Worm (Caenorhabditis elegans): ENCODE results near the gene rog-1.

The rog-1 gene

DNA sequence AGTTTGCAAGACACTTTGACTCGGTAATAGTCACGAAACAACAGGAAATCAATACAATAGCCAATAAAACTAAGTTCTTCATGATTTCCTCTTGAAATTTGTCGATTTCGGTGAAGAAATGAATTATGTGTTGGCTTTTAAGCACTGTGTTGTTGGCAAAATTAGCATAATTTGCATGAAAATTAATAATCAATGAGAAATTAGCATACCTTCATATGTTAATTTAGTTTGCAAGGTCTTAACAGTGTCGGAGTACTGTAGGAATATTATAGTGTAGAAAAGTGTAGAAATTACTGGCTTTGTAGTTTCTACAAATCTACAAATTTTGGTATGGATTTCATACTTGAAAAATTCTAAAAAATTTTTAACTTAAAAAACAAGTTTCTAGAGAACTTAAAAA, 6.8 kb upstream of the rog-1 start, which contains the start of gene F54D12.9:
Gene F54D12.9 (minus strand): TSS at position 101 of the 400 bp plus-strand sequence.
- TF ChIP-seq zag-1 (tag; optimal IDR thresholded peaks at IDR 0.05) (no peak), sma-3 (GFP tag; optimal IDR thresholded peaks at IDR 0.05) (no peak), nhr-237 (tag; optimal IDR thresholded peaks at IDR 0.05) (no peak), egl-27 (tag; optimal IDR thresholded peaks at IDR 0.05) (no peak), nhr-77 (tag; optimal IDR thresholded peaks at IDR 0.05) (no peak), mab-5 (tag; optimal IDR thresholded peaks at IDR 0.05) (no peak), nhr-6 (tag; optimal IDR thresholded peaks at IDR 0.05) (no peak), unc-62 (GFP tag; optimal IDR thresholded peaks at IDR 0.05) (no peak), mdl-1 (tag; optimal IDR thresholded peaks at IDR 0.05) (no peak), ama-1 (optimal IDR thresholded peaks at IDR 0.05) (no peak), lin-39 (tag; optimal IDR thresholded peaks at IDR 0.05) (no peak), lin-13 (GFP tag; optimal IDR thresholded peaks at IDR 0.05) (no peak), nhr-23 (tag; optimal IDR thresholded peaks at IDR 0.05) (no peak), blmp-1 (tag; optimal IDR thresholded peaks at IDR 0.05; ENCODE audit: insufficient read depth) (no peak), sma-9 (GFP tag; optimal IDR thresholded peaks at IDR 0.05) (no peak), sma-9 (tag; optimal IDR thresholded peaks at IDR 0.05) (no peak), ztf-4 (tag; optimal IDR thresholded peaks at IDR 0.05) (no peak), nhr-11 (tag; optimal IDR thresholded peaks at IDR 0.05) (no peak)

DNA sequence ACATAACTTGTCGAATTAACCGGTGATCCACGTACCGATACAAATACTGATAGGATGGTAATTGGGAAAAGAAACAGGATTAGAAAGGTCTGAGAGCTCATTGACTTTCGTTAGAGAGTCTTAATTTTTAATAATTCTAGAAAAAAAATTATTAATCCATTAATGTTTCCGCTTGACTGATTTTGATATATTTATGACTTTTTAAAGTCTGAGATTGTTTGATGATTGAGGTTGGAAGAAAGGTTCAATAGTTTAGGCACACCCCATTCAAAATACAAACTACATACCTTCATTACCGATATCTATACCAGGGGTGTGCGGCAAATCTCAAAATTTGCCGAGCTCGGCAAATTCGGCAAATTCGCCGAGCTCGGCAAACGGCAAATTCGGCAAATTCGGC, 3.5 kb upstream of the rog-1 start, which contains the start of gene F54D12.10:
Gene F54D12.10 (minus strand): TSS at position 101 of the 400 bp plus-strand sequence.
- TF ChIP-seq Y55F3AM.14 (GFP tag; optimal IDR thresholded peaks at IDR 0.05) (no peak), aly-2 (tag; optimal IDR thresholded peaks at IDR 0.05) (no peak), lin-39 (tag; optimal IDR thresholded peaks at IDR 0.05) (no peak), C34F6.9 (tag; optimal IDR thresholded peaks at IDR 0.05) (no peak), lin-13 (GFP tag; optimal IDR thresholded peaks at IDR 0.05) (no peak), gmeb-1 (tag; optimal IDR thresholded peaks at IDR 0.05) (no peak), dmd-4 (tag; optimal IDR thresholded peaks at IDR 0.05) (no peak), sma-9 (GFP tag; optimal IDR thresholded peaks at IDR 0.05) (no peak), sma-9 (tag; optimal IDR thresholded peaks at IDR 0.05) (no peak), ztf-4 (tag; optimal IDR thresholded peaks at IDR 0.05) (no peak), F13H6.1 (tag; optimal IDR thresholded peaks at IDR 0.05) (no peak), ztf-1 (GFP tag; conservative IDR thresholded peaks at IDR 0.05) (no peak), crh-2 (tag; optimal IDR thresholded peaks at IDR 0.05) (no peak), nhr-11 (tag; optimal IDR thresholded peaks at IDR 0.05) (no peak)

DNA sequence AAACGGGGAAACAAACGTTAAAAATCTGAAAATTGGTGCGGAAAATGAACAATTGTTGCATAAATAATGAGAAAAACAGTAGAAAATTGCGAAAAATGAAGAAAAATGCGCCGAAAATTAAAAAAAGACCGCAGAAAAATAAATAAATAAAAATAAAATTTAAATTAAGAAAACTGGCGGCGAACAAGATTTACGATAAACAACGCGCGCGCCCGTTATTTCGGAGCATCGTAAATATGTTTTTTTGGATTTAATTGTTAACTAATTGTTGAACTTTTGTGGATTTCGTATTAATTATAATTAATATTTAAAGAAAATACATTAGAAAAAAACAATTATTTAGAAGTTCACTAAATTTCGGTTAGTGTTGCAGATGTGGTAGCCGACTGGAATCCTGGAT, 2.0 kb upstream of the rog-1 start:
- peak; percentile 30 for TF ChIP-seq unc-55 (GFP tag; optimal IDR thresholded peaks at IDR 0.05)
- no peak for TF ChIP-seq unc-39 (tag; optimal IDR thresholded peaks at IDR 0.05)

DNA sequence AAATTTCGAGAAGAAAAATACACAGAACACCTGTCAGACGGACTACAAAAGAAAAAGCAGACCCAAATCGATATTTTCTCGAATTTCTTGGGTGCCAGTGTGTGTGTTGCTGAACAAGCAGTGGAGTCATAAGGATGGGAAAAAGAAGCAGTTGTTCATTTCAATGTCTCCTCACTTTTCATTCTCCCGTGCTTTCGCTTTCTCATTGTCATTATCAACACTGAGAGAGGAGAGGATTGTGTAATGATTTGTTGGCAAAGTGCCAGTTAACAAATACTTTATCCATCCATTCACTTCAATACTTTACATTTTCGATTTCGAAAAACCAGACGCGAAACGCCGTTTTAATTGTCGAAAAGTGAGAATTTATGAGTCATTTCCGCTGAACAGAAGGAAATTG, 838 bp upstream of the rog-1 start:
- no peak for TF ChIP-seq peb-1 (tag; optimal IDR thresholded peaks at IDR 0.05)
- no peak for TF ChIP-seq mab-5 (tag; optimal IDR thresholded peaks at IDR 0.05)
- no peak for TF ChIP-seq elt-1 (tag; optimal IDR thresholded peaks at IDR 0.05)
- TF ChIP-seq alr-1 (tag; optimal IDR thresholded peaks at IDR 0.05), result no peak
- no peak for TF ChIP-seq ceh-16 (tag; optimal IDR thresholded peaks at IDR 0.05)
- TF ChIP-seq lsy-2 (tag; optimal IDR thresholded peaks at IDR 0.05), result peak in 1 of 2 experiments; percentile 35
- TF ChIP-seq lin-11 (tag; optimal IDR thresholded peaks at IDR 0.05), result no peak
- TF ChIP-seq lin-39 (tag; optimal IDR thresholded peaks at IDR 0.05), result no peak
- no peak for TF ChIP-seq nhr-77 (tag; optimal IDR thresholded peaks at IDR 0.05)
- TF ChIP-seq nhr-129 (tag; optimal IDR thresholded peaks at IDR 0.05), result peak; percentile 45
- no peak for TF ChIP-seq nhr-23 (tag; optimal IDR thresholded peaks at IDR 0.05)
- no peak for TF ChIP-seq aly-2 (tag; optimal IDR thresholded peaks at IDR 0.05)
- peak; percentile 37 for TF ChIP-seq F13H6.1 (tag; optimal IDR thresholded peaks at IDR 0.05)
- no peak for TF ChIP-seq ZK546.5 (tag; optimal IDR thresholded peaks at IDR 0.05)
- TF ChIP-seq snpc-4 (tag; optimal IDR thresholded peaks at IDR 0.05), result no peak
- no peak for TF ChIP-seq ztf-4 (tag; optimal IDR thresholded peaks at IDR 0.05)
- no peak for TF ChIP-seq C34F6.9 (tag; optimal IDR thresholded peaks at IDR 0.05)
- TF ChIP-seq egl-27 (tag; optimal IDR thresholded peaks at IDR 0.05), result no peak
- no peak for TF ChIP-seq elt-3 (tag; optimal IDR thresholded peaks at IDR 0.05)
- no peak for TF ChIP-seq ceh-82 (tag; optimal IDR thresholded peaks at IDR 0.05)
